Fruit fly (Drosophila melanogaster): ENCODE results near the gene CG5112.

CG5112 gene

dm6 chr3R:25482463-25483173 lies 8.6 kb upstream of the CG5112 start, which contains the start of the genes XNP, CG42488 and CG5116 (continued):
- TF ChIP-seq Sox102F (GFP tag; optimal IDR thresholded peaks at IDR 0.05) (no peak), CG8632 (GFP tag; optimal IDR thresholded peaks at IDR 0.05) (peak; percentile 17), Eip78C (GFP tag) (peak; percentile 51), CG3919 (GFP tag; optimal IDR thresholded peaks at IDR 0.05) (no peak), dac (GFP tag; optimal IDR thresholded peaks at IDR 0.05) (peak; percentile 68), Eip93F (GFP tag; optimal IDR thresholded peaks at IDR 0.05) (no peak), Eip75B (GFP tag; optimal IDR thresholded peaks at IDR 0.05) (no peak), CG11762 (GFP tag; optimal IDR thresholded peaks at IDR 0.05; ENCODE audit: insufficient read depth) (no peak), CG3032 (tag; optimal IDR thresholded peaks at IDR 0.05) (peak; percentile 64), CG6808 (GFP tag; optimal IDR thresholded peaks at IDR 0.05) (peak; percentile 84), CG34406 (GFP tag; optimal IDR thresholded peaks at IDR 0.05) (peak; percentile 26), CG10631 (GFP tag; optimal IDR thresholded peaks at IDR 0.05) (no peak), CG16779 (tag; optimal IDR thresholded peaks at IDR 0.05) (peak; percentile 87), CG11902 (GFP tag; optimal IDR thresholded peaks at IDR 0.05) (no peak), CG7368 (GFP tag; optimal IDR thresholded peaks at IDR 0.05) (no peak), salr (GFP tag; optimal IDR thresholded peaks at IDR 0.05) (peak in 1 of 2 experiments; percentile 73), pdm3 (GFP tag; optimal IDR thresholded peaks at IDR 0.05) (no peak), CG10669 (GFP tag; optimal IDR thresholded peaks at IDR 0.05) (peak; percentile 56), Met (GFP tag; optimal IDR thresholded peaks at IDR 0.05) (no peak), vri (GFP tag; optimal IDR thresholded peaks at IDR 0.05) (no peak), Hr39 (GFP tag; optimal IDR thresholded peaks at IDR 0.05) (no peak), CG15336 (GFP tag; IDR thresholded peaks at IDR 0.05) (peak; percentile 69), acj6 (GFP tag; optimal IDR thresholded peaks at IDR 0.05) (no peak), CG1621 (tag; optimal IDR thresholded peaks at IDR 0.05) (peak; percentile 63), fd85E (GFP tag; optimal IDR thresholded peaks at IDR 0.05) (no peak), Gug (GFP tag; IDR thresholded peaks at IDR 0.05) (no peak), CG6854 (GFP tag; optimal IDR thresholded peaks at IDR 0.05) (peak; percentile 42), Lpt (GFP tag; optimal IDR thresholded peaks at IDR 0.05) (peak; percentile 79), fd59A (GFP tag; optimal IDR thresholded peaks at IDR 0.05) (peak; percentile 44), CG4318 (GFP tag; optimal IDR thresholded peaks at IDR 0.05) (no peak), Smox (GFP tag; optimal IDR thresholded peaks at IDR 0.05) (no peak), CG31627 (GFP tag; optimal IDR thresholded peaks at IDR 0.05) (peak; percentile 35), CG8119 (GFP tag; IDR thresholded peaks at IDR 0.05) (peak; percentile 75), Blimp-1 (GFP tag; optimal IDR thresholded peaks at IDR 0.05) (no peak), dsx (GFP tag; optimal IDR thresholded peaks at IDR 0.05; ENCODE audit: poor library complexity, severe bottlenecking) (peak; percentile 69), CG6276 (GFP tag; optimal IDR thresholded peaks at IDR 0.05) (peak; percentile 91), CG11294 (GFP tag; IDR thresholded peaks at IDR 0.05) (no peak; the same call in 1 of the 2 replicates)

DNA sequence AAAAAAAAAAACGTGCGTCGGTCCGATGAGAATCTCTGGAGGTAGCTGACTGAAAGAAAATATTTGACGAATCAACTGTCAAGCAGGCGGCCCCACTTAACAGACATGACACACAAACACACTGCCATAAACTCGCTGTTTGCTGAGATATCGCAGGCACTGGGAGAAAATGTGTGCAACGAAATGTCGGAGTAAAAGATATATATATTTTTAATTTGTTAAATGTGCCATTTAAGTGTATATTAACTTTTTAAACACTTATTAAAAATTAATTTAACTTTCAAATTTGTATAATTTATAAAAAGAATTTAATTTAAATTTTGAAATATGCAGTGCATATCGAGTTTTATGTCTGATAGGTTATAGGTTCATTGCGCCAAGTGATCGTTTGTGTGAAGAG lies 2.1 kb upstream of the CG5112 start:
- TF ChIP-seq salr (GFP tag; optimal IDR thresholded peaks at IDR 0.05) (peak in 1 of 2 experiments; percentile 8), CG11294 (GFP tag; IDR thresholded peaks at IDR 0.05) (0 out of 2 replicates have a peak, but pooled peaks have one; percentile 26), CG3032 (tag; optimal IDR thresholded peaks at IDR 0.05) (peak; percentile 56), CG6792 (GFP tag; optimal IDR thresholded peaks at IDR 0.05) (peak; percentile 25), CG11902 (GFP tag; optimal IDR thresholded peaks at IDR 0.05) (peak; percentile 33), Gug (GFP tag; IDR thresholded peaks at IDR 0.05) (peak; percentile 27; the same call in 1 of the 2 replicates), CG10631 (GFP tag; optimal IDR thresholded peaks at IDR 0.05) (peak; percentile 60), CG8119 (GFP tag; IDR thresholded peaks at IDR 0.05) (peak; percentile 73), fd85E (GFP tag; optimal IDR thresholded peaks at IDR 0.05) (no peak), Hr39 (GFP tag; optimal IDR thresholded peaks at IDR 0.05) (no peak), Sox14 (GFP tag; optimal IDR thresholded peaks at IDR 0.05) (no peak), achi (GFP tag; optimal IDR thresholded peaks at IDR 0.05) (peak; percentile 72), vri (GFP tag; optimal IDR thresholded peaks at IDR 0.05) (no peak), CG11762 (GFP tag; optimal IDR thresholded peaks at IDR 0.05; ENCODE audit: insufficient read depth) (peak; percentile 30), lz (GFP tag; optimal IDR thresholded peaks at IDR 0.05) (no peak), svp (GFP tag) (peak; percentile 76), ss (GFP tag; optimal IDR thresholded peaks at IDR 0.05) (no peak), CG6808 (GFP tag; optimal IDR thresholded peaks at IDR 0.05) (peak; percentile 59), CG6276 (GFP tag; optimal IDR thresholded peaks at IDR 0.05) (peak; percentile 19), Sox15 (GFP tag; optimal IDR thresholded peaks at IDR 0.05) (no peak), CG1621 (tag; optimal IDR thresholded peaks at IDR 0.05) (no peak), spab (GFP tag; optimal IDR thresholded peaks at IDR 0.05) (peak; percentile 39), CG7368 (GFP tag; optimal IDR thresholded peaks at IDR 0.05) (peak; percentile 3), Smox (GFP tag; optimal IDR thresholded peaks at IDR 0.05) (no peak), dsx (GFP tag; optimal IDR thresholded peaks at IDR 0.05; ENCODE audit: poor library complexity, severe bottlenecking) (peak; percentile 43), Blimp-1 (GFP tag; optimal IDR thresholded peaks at IDR 0.05) (peak; percentile 1), Eip75B (GFP tag; optimal IDR thresholded peaks at IDR 0.05) (peak; percentile 29), eg (GFP tag; IDR thresholded peaks at IDR 0.05) (peak; percentile 77)

Data from whole organism, prepupa.